Worm (Caenorhabditis elegans): ENCODE results near the gene F47C12.6.

Gene F47C12.6

ce11 chrIV:4021847-4022780, 28.9 kb upstream of the F47C12.6 start:
- TF ChIP-seq sma-9 (GFP tag; optimal IDR thresholded peaks at IDR 0.05) (peak; percentile 56), sma-9 (tag; optimal IDR thresholded peaks at IDR 0.05) (no peak), blmp-1 (tag; optimal IDR thresholded peaks at IDR 0.05; ENCODE audit: insufficient read depth) (peak; percentile 64), Y55F3AM.14 (GFP tag; optimal IDR thresholded peaks at IDR 0.05) (no peak), mab-5 (tag; optimal IDR thresholded peaks at IDR 0.05) (peak; percentile 83), sem-4 (tag; optimal IDR thresholded peaks at IDR 0.05) (peak; percentile 52), fos-1 (tag; optimal IDR thresholded peaks at IDR 0.05) (peak; percentile 55), unc-55 (GFP tag; optimal IDR thresholded peaks at IDR 0.05) (peak; percentile 4), crh-2 (tag; optimal IDR thresholded peaks at IDR 0.05) (peak; percentile 70), lin-39 (tag; optimal IDR thresholded peaks at IDR 0.05) (no peak)

ce11 chrIV:4019836-4020235, 26.6 kb upstream of the F47C12.6 start:
- TF ChIP-seq mab-5 (tag; optimal IDR thresholded peaks at IDR 0.05) (peak; percentile 69), ama-1 (optimal IDR thresholded peaks at IDR 0.05) (no peak), gmeb-1 (tag; optimal IDR thresholded peaks at IDR 0.05) (peak; percentile 25), nhr-11 (tag; optimal IDR thresholded peaks at IDR 0.05) (no peak), nhr-25 (tag; optimal IDR thresholded peaks at IDR 0.05) (peak; percentile 25), ztf-4 (tag; optimal IDR thresholded peaks at IDR 0.05) (no peak), unc-55 (GFP tag; optimal IDR thresholded peaks at IDR 0.05) (peak; percentile 85), elt-1 (tag; optimal IDR thresholded peaks at IDR 0.05) (no peak), ceh-16 (tag; optimal IDR thresholded peaks at IDR 0.05) (no peak), unc-62 (GFP tag; optimal IDR thresholded peaks at IDR 0.05) (no peak), ceh-82 (tag; optimal IDR thresholded peaks at IDR 0.05) (no peak), lin-39 (tag; optimal IDR thresholded peaks at IDR 0.05) (no peak), nhr-77 (tag; optimal IDR thresholded peaks at IDR 0.05) (no peak), sma-3 (GFP tag; optimal IDR thresholded peaks at IDR 0.05) (peak; percentile 25), alr-1 (tag; optimal IDR thresholded peaks at IDR 0.05) (no peak), ztf-1 (GFP tag; conservative IDR thresholded peaks at IDR 0.05) (no peak), lin-11 (tag; optimal IDR thresholded peaks at IDR 0.05) (peak; percentile 40), sem-4 (tag; optimal IDR thresholded peaks at IDR 0.05) (peak; percentile 63), F13H6.1 (tag; optimal IDR thresholded peaks at IDR 0.05) (peak; percentile 90), ZK546.5 (tag; optimal IDR thresholded peaks at IDR 0.05) (no peak), C34F6.9 (tag; optimal IDR thresholded peaks at IDR 0.05) (peak; percentile 80), fos-1 (tag; optimal IDR thresholded peaks at IDR 0.05) (peak; percentile 68), nhr-129 (tag; optimal IDR thresholded peaks at IDR 0.05) (peak; percentile 92), lin-13 (GFP tag; optimal IDR thresholded peaks at IDR 0.05) (peak; percentile 21), Y55F3AM.14 (GFP tag; optimal IDR thresholded peaks at IDR 0.05) (peak; percentile 41), skn-1 (tag; optimal IDR thresholded peaks at IDR 0.05) (no peak), nhr-23 (tag; optimal IDR thresholded peaks at IDR 0.05) (no peak), R02D3.7 (tag; optimal IDR thresholded peaks at IDR 0.05) (no peak), sma-9 (GFP tag; optimal IDR thresholded peaks at IDR 0.05) (peak; percentile 87), sma-9 (tag; optimal IDR thresholded peaks at IDR 0.05) (no peak), mdl-1 (tag; optimal IDR thresholded peaks at IDR 0.05) (peak; percentile 49 to 86), peb-1 (tag; optimal IDR thresholded peaks at IDR 0.05) (no peak), nhr-237 (tag; optimal IDR thresholded peaks at IDR 0.05) (no peak), snpc-4 (tag; optimal IDR thresholded peaks at IDR 0.05) (peak; percentile 21), nhr-21 (tag; optimal IDR thresholded peaks at IDR 0.05) (no peak), lsy-2 (tag; optimal IDR thresholded peaks at IDR 0.05) (peak in 1 of 2 experiments; percentile 80), blmp-1 (tag; optimal IDR thresholded peaks at IDR 0.05; ENCODE audit: insufficient read depth) (peak; percentile 81), egl-27 (tag; optimal IDR thresholded peaks at IDR 0.05) (peak; percentile 62), crh-2 (tag; optimal IDR thresholded peaks at IDR 0.05) (peak; percentile 61), zag-1 (tag; optimal IDR thresholded peaks at IDR 0.05) (peak; percentile 73), nhr-6 (tag; optimal IDR thresholded peaks at IDR 0.05) (peak; percentile 52)

Data from whole organism, L2 larva.